Worm (Caenorhabditis elegans) whole organism, L4/young adult: Measurements from ENCODE around the gene F10A3.17.

Experiments
- W03F9.2 ChIP-seq: fragments of 150-350 bp; optimal IDR thresholded peaks from 2 replicates; lab custom pipeline; 2014; ENCODE audit warnings: missing biosample characterization, missing genetic modification characterization
- dao-5 ChIP-seq: sonication (generic microtip); optimal IDR thresholded peaks from 2 replicates; lab custom pipeline; 2016; ENCODE audit warnings: missing genotype, missing genetic modification characterization, moderate library complexity, missing compliant biosample characterization
- him-1 ChIP-seq: sonication (generic microtip); optimal IDR thresholded peaks from 2 replicates; lab custom pipeline; 2016; ENCODE audit warnings: missing genotype, missing genetic modification reagents, missing genetic modification characterization, missing compliant biosample characterization

DNA sequence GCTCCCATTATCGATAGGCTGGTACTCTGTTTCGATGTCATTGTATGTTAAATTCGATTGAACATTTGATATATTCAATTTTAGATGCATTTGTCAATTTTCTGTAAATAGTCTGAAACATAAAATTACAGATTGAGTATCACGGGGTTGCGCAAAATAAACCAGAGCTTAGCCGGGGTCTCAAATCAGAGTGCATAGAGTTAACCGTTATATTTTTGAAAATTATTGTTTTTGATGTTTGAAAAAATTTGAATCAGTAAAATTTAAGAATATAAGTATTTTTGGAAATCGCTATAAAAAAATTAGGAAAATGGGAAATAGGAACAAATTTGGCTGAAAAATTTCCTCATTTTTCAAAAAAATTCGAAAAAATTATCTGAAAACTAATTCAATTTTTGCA is at the start of gene F10A3.17:
- no peak for TF ChIP-seq him-1 (tag; lab: Kevin White, UChicago)
- TF ChIP-seq W03F9.2 (tag; lab: Kevin White, UChicago): no peak
- TF ChIP-seq dao-5: no peak
